Fruit fly (Drosophila melanogaster): ENCODE results near the gene CG11178.

CG11178 gene

dm6 chrX:13646175-13646574, 40.7 kb downstream of the CG11178 start:
- TF ChIP-seq CG4496 (GFP tag; IDR thresholded peaks at IDR 0.05) (no peak), rn (GFP tag; IDR thresholded peaks at IDR 0.05) (no peak), CG17806 (tag; optimal IDR thresholded peaks at IDR 0.05) (no peak), Ets98B (GFP tag; IDR thresholded peaks at IDR 0.05) (no peak), CG8301 (tag; optimal IDR thresholded peaks at IDR 0.05) (no peak), CG12605 (GFP tag; IDR thresholded peaks at IDR 0.05) (no peak), CG32121 (GFP tag; IDR thresholded peaks at IDR 0.05) (no peak), CG14655 (GFP tag; optimal IDR thresholded peaks at IDR 0.05) (no peak), D1 (tag; optimal IDR thresholded peaks at IDR 0.05) (no peak), fd96Ca (GFP tag; IDR thresholded peaks at IDR 0.05) (no peak), gl (tag; optimal IDR thresholded peaks at IDR 0.05) (no peak), CG34367 (tag; optimal IDR thresholded peaks at IDR 0.05) (no peak), CG8159 (tag; optimal IDR thresholded peaks at IDR 0.05) (no peak), EcR (GFP tag; optimal IDR thresholded peaks at IDR 0.05) (no peak), CG15710 (tag; optimal IDR thresholded peaks at IDR 0.05) (no peak), CG10348 (GFP tag; IDR thresholded peaks at IDR 0.05) (no peak), Pif1B (GFP tag; optimal IDR thresholded peaks at IDR 0.05) (no peak)

dm6 chrX:13648819-13649218, 43.3 kb downstream of the CG11178 start:
- TF ChIP-seq fd96Ca (GFP tag; IDR thresholded peaks at IDR 0.05) = no peak
- peak; percentile 79 for TF ChIP-seq EcR (GFP tag; optimal IDR thresholded peaks at IDR 0.05)

- TF ChIP-seq CG9948 (tag; optimal IDR thresholded peaks at IDR 0.05) = no peak
- no peak for TF ChIP-seq gl (tag; optimal IDR thresholded peaks at IDR 0.05)
- no peak for TF ChIP-seq CG14655 (GFP tag; optimal IDR thresholded peaks at IDR 0.05)
- TF ChIP-seq CG17806 (tag; optimal IDR thresholded peaks at IDR 0.05) = no peak
- no peak for TF ChIP-seq CG8301 (tag; optimal IDR thresholded peaks at IDR 0.05)
- TF ChIP-seq Ets98B (GFP tag; IDR thresholded peaks at IDR 0.05) = no peak
- no peak for TF ChIP-seq CG10348 (GFP tag; IDR thresholded peaks at IDR 0.05)
- no peak for TF ChIP-seq CG4496 (GFP tag; IDR thresholded peaks at IDR 0.05)
- TF ChIP-seq Pif1A (GFP tag; optimal IDR thresholded peaks at IDR 0.05) = no peak
- no peak for TF ChIP-seq Pif1B (GFP tag; optimal IDR thresholded peaks at IDR 0.05)
- no peak for TF ChIP-seq Snoo (tag; optimal IDR thresholded peaks at IDR 0.05)
- TF ChIP-seq rn (GFP tag; IDR thresholded peaks at IDR 0.05) = no peak
- no peak for TF ChIP-seq CG12605 (GFP tag; IDR thresholded peaks at IDR 0.05)
- no peak for TF ChIP-seq CG34367 (tag; optimal IDR thresholded peaks at IDR 0.05)
- no peak for TF ChIP-seq CG13204 (GFP tag; optimal IDR thresholded peaks at IDR 0.05)
- TF ChIP-seq CG32121 (GFP tag; IDR thresholded peaks at IDR 0.05) = no peak
- TF ChIP-seq CG8159 (tag; optimal IDR thresholded peaks at IDR 0.05) = no peak
- no peak for TF ChIP-seq EcR (GFP tag; optimal IDR thresholded peaks at IDR 0.05)
- no peak for TF ChIP-seq fd96Ca (GFP tag; IDR thresholded peaks at IDR 0.05)
- no peak for TF ChIP-seq D1 (tag; optimal IDR thresholded peaks at IDR 0.05)
Measured at dm6 chrX:13649801-13650200, 44.3 kb downstream of the CG11178 start.

dm6 chrX:13651170-13651569, 45.7 kb downstream of the CG11178 start:
- no peak for TF ChIP-seq D1 (tag; optimal IDR thresholded peaks at IDR 0.05)
- TF ChIP-seq CG8301 (tag; optimal IDR thresholded peaks at IDR 0.05) = no peak
- TF ChIP-seq Ets98B (GFP tag; IDR thresholded peaks at IDR 0.05) = no peak
- TF ChIP-seq fd96Ca (GFP tag; IDR thresholded peaks at IDR 0.05) = no peak
- TF ChIP-seq CG32121 (GFP tag; IDR thresholded peaks at IDR 0.05) = no peak
- TF ChIP-seq CG4496 (GFP tag; IDR thresholded peaks at IDR 0.05) = no peak
- TF ChIP-seq CG17806 (tag; optimal IDR thresholded peaks at IDR 0.05) = no peak
- no peak for TF ChIP-seq gl (tag; optimal IDR thresholded peaks at IDR 0.05)
- TF ChIP-seq CG9948 (tag; optimal IDR thresholded peaks at IDR 0.05) = no peak
- TF ChIP-seq Snoo (tag; optimal IDR thresholded peaks at IDR 0.05) = no peak
- TF ChIP-seq CG14655 (GFP tag; optimal IDR thresholded peaks at IDR 0.05) = no peak
- TF ChIP-seq CG10348 (GFP tag; IDR thresholded peaks at IDR 0.05) = no peak
- TF ChIP-seq CG8159 (tag; optimal IDR thresholded peaks at IDR 0.05) = no peak
- no peak for TF ChIP-seq Pif1B (GFP tag; optimal IDR thresholded peaks at IDR 0.05)
- TF ChIP-seq CG15710 (tag; optimal IDR thresholded peaks at IDR 0.05) = no peak
- no peak for TF ChIP-seq rn (GFP tag; IDR thresholded peaks at IDR 0.05)
